Worm (Caenorhabditis elegans): ENCODE data around the gene F32A5.4.

The F32A5.4 gene

DNA sequence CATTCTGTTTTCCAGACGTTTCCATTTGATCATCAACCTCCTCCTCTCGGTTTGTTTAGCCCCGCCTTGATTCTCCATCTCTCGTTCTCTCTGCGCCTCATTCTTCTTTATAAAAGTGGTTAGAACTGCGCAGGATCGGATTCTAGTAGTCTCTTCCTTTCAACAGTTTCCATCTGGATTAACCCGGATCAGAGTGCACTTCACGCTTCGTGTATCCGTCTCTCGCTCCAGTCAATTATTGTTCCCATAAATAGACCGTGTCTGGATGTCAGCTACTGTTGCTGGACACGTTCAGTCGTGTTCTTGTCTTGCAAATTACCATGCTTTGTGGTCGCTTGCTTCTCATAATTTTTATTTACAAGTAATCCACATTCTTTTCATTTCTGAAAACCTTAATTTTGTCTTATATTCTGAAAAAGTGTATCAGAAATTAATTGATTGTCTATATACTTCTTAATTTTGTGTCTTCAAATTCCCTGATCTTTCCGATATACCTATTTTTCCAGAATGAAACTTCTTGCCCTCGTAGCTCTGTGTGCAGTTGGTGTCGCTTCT, at the start of gene F32A5.4:
Gene F32A5.4, plus strand, starts transcription at position 505 of the 555 bp plus-strand sequence.
- TF ChIP-seq unc-62 (GFP tag; optimal IDR thresholded peaks at IDR 0.05), result no peak

DNA sequence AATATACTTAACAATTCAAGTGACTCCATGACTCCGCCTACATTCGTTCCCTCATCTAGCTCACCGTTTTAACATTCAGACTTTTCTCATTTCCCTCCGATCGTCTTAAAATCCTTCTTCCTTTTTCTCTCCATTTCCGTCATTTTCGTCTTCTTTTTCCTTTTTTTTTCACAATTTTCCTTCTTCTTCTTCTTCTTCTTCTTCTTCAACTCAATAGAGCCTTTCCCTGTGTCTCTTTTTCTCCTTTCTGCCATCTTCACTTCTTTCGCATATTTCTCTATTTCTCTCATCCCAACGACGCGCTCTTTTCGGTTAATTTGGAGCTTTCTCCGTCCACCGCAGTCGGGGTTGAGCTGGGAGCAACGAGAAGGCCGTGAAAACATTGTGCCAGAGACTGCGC, 46.3 kb upstream of the F32A5.4 start:
- TF ChIP-seq unc-62 (GFP tag; optimal IDR thresholded peaks at IDR 0.05), result no peak

DNA sequence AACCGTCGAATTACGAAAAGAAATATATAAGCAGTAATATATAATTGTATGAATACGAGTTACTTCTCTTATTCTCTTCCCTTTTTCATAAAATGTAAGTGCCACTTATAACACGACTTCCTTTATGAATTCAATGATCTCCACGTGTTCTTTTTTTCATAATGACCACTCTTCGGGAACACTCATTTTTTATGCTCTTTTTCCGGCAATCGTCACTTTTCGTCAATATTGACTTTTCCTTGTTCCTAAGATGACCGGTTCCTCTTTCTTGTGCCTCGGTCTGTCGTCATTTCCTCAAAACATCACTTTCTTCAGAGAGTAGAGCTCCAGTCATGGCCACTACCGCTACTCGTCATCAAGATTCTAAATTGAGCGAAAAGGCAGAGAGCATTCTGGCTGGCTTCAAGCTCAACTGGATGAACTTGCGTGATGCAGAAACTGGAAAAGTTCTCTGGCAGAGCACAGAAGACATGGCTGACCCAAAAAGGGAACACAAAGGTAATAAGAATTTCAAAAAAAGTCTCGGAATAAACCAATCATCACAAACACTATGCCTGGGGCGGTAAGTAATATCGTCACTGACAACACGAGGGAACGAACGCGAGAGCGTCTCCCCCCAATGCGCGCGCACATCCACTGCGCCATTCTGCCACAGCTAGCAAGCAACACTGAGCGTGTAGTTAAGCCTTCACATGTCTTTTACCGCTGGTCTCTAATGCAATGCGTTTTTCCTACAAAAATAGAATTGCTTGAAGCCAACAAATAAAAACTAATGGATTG, 45.3 kb upstream of the F32A5.4 start, which contains the start of gene pdl-1:
Gene pdl-1, plus strand, starts transcription at position 309 of the 780 bp plus-strand sequence.
- no peak for TF ChIP-seq unc-62 (GFP tag; optimal IDR thresholded peaks at IDR 0.05)

DNA sequence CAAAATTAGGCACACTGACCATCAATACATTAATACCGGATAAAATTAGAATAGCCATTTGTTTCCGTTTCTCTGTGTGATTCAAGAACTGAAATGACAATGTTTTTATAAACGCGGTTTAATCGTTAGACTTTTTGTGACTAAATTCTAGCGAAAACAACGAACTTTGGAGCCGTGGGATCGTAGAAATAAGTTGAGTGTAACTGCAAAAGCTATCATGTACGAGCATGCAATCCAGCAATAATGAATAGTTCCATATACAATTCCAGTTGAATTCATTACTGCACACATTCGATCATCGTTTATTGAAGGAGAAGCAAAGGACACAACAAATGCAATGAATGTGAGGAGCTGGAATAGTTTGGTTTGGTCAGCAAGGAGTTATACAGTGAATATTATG, 42.8 kb upstream of the F32A5.4 start:
- TF ChIP-seq unc-62 (GFP tag; optimal IDR thresholded peaks at IDR 0.05), result no peak

DNA sequence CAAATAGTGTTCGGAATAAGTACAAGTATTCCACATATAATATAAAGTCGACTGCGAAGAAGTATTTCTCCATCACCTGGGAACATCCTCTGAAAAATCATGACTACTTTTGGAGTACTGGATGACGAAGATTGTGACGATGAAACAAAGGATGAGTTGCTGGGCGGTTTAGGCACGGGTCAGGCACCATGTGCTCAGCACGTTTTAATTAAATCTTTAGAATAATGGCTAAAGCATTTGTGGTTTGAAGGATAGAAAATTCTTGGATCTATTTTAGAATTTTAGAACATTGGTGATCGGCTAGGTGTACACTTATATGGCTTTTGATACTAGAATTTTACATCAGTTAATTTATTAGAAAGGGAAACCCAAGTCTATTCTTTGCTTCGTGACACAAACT, 41.8 kb upstream of the F32A5.4 start, which contains the start of gene C27H5.6:
Gene C27H5.6, minus strand, starts transcription at position 101 of the 400 bp plus-strand sequence.
- no peak for TF ChIP-seq unc-62 (GFP tag; optimal IDR thresholded peaks at IDR 0.05)

DNA sequence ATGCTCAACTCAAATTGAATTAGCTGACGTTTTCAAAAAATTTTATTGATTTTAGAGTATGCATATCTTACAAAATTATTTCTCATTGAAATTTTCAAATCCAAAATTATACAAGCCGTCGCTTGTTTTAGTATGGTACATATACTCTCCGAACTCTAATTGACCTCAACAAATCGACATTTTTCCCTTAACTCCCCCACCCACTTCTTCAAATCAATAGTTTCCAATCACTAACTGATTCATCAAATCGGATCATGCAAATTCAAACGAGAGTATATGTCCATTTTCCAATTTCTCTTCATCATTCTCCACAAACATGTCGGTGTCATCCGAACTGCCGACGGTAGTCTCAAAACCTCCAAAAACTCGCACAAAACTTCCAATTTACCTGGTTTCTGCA, 39.8 kb upstream of the F32A5.4 start, which contains the start of gene E04F6.4:
Gene E04F6.4, plus strand, starts transcription at position 301 of the 400 bp plus-strand sequence.
- TF ChIP-seq unc-62 (GFP tag; optimal IDR thresholded peaks at IDR 0.05), result no peak

DNA sequence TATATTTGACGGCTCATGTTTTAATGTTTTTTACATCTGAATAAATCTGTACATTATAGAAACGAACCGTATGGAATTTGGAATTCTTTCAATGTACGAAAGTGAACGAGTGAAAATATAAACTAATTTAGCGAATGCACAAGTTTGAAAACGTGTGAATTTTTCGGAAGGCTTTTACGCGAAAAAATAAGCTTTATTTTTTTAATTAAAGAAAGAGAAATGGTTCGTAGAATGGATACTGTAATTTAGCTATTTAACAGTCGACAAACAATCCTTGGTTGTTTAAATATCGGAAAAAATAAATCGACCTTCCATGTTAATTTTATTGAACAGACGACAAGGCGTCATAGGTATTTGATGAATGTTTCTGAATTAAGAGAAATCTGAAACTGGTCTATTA, 33.4 kb upstream of the F32A5.4 start, which contains the start of gene acdh-12:
Gene acdh-12, minus strand, starts transcription at position 101 of the 400 bp plus-strand sequence.
- no peak for TF ChIP-seq unc-62 (GFP tag; optimal IDR thresholded peaks at IDR 0.05)

DNA sequence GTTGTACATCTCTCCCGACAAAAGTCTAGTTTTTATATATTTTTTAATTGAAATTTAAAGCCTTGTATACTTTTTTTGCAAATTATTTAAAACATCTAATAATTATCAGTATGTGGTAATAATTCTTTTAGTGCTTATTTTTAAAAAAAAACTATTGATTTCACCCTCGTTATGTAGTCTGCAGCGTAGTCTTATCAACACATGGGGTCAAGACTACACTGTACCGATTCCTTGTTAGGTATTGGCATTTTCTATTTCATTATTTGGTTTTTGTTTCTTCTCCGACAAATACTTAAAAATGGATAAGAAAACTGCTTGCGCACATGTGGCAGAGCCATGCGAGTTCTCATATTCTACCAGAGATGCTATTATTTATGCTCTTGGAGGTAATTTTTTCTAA, 32.9 kb upstream of the F32A5.4 start, which contains the start of gene maoc-1:
Gene maoc-1, plus strand, starts transcription at position 237 of the 400 bp plus-strand sequence.
- no peak for TF ChIP-seq unc-62 (GFP tag; optimal IDR thresholded peaks at IDR 0.05)

DNA sequence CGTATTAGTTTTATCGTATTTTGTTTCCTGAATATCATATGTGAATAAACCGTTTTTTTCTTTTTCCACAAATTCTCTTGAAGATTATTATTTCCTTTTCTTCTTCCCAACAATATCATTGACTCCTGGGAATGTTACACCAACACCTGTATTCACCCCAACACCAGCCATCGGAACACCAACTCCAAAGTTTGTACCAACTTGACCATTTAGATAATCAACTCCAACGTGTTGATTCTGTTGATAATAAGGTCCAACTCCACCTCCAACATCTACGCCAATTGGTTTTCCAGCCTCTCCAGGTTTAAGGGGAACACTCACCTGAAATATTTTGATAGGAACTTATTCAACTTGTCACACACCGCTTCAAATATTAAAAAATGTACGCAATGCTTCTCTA, 31.5 kb upstream of the F32A5.4 start:
- no peak for TF ChIP-seq unc-62 (GFP tag; optimal IDR thresholded peaks at IDR 0.05)

DNA sequence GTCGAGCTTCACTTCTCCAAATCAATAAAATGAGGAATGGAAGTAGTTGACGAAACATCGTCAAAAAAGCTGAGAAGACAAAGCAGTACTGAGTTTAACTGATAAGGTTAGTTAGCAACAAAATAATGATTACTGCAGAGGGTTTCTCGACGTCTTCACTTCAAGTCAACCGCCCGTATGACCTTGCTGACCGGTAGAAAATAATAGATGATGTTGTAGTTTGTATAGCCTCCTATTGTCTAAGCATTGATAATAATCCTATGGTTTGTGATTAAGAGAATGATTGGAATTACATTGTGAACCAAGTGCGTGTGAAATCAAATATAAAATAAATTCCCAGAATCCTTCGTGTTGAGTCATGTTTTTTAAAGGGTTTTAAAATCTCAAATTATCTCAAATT, 29.6 kb upstream of the F32A5.4 start, which contains the start of gene E04F6.6:
Gene E04F6.6, minus strand, starts transcription at position 258 of the 400 bp plus-strand sequence.
- no peak for TF ChIP-seq unc-62 (GFP tag; optimal IDR thresholded peaks at IDR 0.05)

DNA sequence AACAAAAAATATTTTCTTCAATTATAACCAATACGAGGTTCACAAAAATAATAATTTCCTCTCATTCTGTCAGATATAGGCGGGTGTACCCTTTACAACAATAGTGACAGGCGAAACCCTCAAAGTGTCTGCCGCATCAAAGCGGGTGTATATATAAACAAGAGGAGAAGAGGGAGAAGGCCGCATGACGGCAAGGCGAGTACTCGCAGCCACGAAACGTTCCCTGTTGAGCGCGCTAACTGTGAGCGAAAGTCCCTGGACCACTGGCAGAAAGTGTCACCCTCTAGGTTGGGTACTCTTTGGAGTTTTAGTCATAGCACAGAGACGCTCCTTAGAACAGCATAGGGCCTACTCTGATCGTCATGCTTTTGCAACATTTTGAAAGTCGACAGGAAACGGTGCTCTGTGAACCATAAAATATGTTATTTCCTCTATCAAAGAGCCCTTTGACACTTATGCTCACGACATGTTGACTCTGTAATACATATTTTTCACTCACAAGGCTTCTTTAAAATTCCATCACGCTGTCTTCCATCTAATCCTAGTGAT, 28.8 kb upstream of the F32A5.4 start, which contains the start of gene pcrg-1:
Gene pcrg-1, plus strand, starts transcription at position 499 of the 549 bp plus-strand sequence.
- TF ChIP-seq unc-62 (GFP tag; optimal IDR thresholded peaks at IDR 0.05), result no peak

DNA sequence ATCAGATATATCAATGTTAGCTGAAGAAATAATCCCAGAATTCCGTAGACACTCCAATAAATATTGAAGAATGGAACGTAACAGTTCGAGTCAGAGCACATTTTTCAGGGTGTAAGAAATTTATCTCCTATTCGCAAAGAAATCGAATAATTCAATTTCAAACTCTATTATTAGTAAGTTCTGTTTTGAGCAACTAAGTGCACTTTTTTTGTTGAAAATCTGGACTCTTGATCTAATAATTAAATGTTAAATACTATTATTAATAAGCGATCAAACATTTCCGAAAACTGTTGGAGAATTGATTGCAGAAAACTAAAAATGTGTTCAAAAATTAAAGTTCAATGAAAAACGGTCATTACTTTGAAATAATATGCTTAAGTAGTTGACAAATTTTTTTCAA, 25.8 kb upstream of the F32A5.4 start, which contains the start of gene srd-56:
Gene srd-56, minus strand, starts transcription at position 101 of the 400 bp plus-strand sequence.
- TF ChIP-seq unc-62 (GFP tag; optimal IDR thresholded peaks at IDR 0.05), result no peak

DNA sequence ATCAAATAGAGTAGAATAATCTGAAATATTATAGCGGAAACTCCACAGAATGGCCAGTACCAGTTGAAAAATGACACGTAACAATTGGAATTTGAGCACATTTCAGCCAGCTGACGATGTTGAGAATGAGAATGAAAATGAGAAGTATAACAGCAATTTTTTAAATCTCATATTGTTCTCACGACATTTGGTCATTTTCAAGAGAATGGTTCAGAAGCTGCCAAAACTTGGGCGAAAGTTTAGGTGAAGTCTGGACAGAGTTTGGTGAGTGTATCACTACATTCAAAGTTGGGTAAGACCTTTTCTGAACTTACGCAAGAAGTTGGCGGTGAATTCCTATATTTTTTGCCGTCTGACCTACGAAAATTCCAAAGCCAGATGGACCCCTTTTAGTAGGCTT, 24.0 kb upstream of the F32A5.4 start, which contains the start of gene srd-58:
Gene srd-58, minus strand, starts transcription at position 101 of the 400 bp plus-strand sequence.
- TF ChIP-seq unc-62 (GFP tag; optimal IDR thresholded peaks at IDR 0.05), result no peak

DNA sequence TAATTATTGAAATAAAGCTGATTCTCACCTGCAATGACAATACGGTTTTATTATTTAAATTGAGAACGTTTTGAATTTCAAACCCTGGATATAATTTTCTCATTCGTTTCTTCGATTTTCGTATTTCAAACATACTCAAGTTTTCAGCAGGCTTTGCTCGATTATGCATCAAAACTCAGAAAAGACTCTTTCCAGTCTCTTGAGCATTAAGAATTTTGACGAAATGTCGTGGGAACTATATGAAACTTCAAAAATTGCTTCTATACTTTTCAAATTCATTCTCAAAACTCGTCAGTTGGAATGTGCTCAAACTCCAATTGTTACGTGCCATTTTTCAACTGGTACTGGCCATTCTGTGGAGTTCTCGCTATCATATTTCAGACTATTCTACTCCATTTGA, 23.6 kb upstream of the F32A5.4 start, which contains the start of gene srd-59:
Gene srd-59, plus strand, starts transcription at position 301 of the 400 bp plus-strand sequence.
- TF ChIP-seq unc-62 (GFP tag; optimal IDR thresholded peaks at IDR 0.05), result no peak

DNA sequence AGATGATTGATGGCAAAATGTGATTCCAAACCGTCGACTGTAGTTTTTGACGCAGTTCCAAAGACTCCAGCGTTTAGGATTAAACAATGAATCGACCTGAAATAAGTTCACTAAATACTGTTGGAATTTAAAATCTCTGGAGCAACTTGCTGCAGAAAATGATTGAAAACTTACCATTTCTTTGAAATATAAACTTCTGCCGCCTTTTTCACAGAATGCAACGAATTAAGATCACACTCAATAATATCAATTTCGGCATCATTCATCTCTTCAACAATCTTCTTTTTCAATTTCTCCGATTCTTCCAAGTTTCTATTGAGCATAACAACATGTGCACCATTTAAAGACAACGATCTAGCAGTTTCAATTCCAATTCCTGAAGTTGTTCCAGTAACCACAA, 21.3 kb upstream of the F32A5.4 start:
- TF ChIP-seq unc-62 (GFP tag; optimal IDR thresholded peaks at IDR 0.05), result no peak

DNA sequence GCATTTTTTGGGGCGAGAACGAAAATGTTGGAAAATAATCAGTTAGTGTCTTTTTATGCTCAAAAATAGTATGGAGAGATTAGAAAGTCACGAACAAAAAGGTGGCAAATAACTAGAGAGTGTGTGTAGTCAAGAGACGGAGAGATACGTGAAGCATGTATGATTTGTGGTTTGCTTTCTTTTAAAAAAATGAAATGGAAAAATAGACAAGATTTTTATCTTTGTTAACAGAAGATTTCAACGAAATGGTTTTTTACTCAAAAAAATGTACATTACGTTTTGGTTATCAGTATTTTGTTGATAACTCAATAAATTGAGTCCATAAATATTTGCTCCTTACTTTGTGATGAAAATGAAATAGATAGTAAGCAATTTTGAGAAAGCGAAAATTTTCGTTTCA, 20.8 kb upstream of the F32A5.4 start, which contains the start of gene dhs-7:
Gene dhs-7, minus strand, starts transcription at position 277 of the 400 bp plus-strand sequence.
- no peak for TF ChIP-seq unc-62 (GFP tag; optimal IDR thresholded peaks at IDR 0.05)

Measured in whole organism, dauer.